Fruit fly (Drosophila melanogaster) whole organism, prepupa: Measurements from ENCODE around the gene CG7148.

Experiments used
- CG10669 ChIP-seq: fragments of 200-800 bp; sonication (Bioruptor generic); optimal IDR thresholded peaks from 3 replicates; lab custom pipeline; 2018; ENCODE audit warnings: missing biosample characterization, mild to moderate bottlenecking, missing genetic modification characterization, moderate library complexity
- CG11294 ChIP-seq: fragments of 200-800 bp; sonication (Bioruptor generic); IDR thresholded peaks from 2 replicates; pipeline ENCODE4 v1.3.6; 2022; ENCODE audit warnings: missing biosample characterization, missing genetic modification characterization
- Eip78C ChIP-seq: fragments of 200-800 bp; sonication (Bioruptor generic); peaks from one replicate; lab custom pipeline; 2016; ENCODE audit warnings: missing biosample characterization, missing genetic modification characterization
- Hr39 ChIP-seq: fragments of 200-800 bp; sonication (Bioruptor generic); optimal IDR thresholded peaks from 2 replicates; lab custom pipeline; 2016; ENCODE audit warnings: missing biosample characterization, missing genetic modification characterization
- topi ChIP-seq: fragments of 200-800 bp; sonication (Bioruptor generic); optimal IDR thresholded peaks from 3 replicates; lab custom pipeline; 2016; ENCODE audit warnings: missing biosample characterization, missing genetic modification characterization

DNA sequence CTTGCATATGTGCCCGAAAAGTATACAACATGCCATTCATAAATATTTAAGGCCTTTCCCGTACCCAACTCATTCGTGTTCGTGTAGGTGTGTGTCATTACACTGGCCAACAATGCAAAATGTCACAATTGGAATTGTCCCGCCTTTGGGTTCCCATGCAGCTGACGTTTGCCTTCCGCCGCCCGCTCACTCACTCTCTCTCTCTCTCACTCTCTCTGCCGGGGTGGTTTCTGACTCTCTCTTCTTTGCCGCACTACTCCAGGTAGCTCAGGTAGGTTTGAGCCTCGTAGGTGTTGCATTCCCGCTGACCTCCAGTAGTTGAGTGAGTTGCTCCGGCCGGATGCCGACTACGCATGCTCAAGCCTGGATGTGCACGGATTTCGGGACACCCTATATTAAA is 11.3 kb upstream of the CG7148 start:
- no peak for TF ChIP-seq Hr39 (GFP tag; lab: Kevin White, UChicago)
- no peak for TF ChIP-seq topi (GFP tag; lab: Kevin White, UChicago)
- TF ChIP-seq CG11294 (GFP tag; lab: Robert Waterston, UW), result no peak
- TF ChIP-seq Eip78C (GFP tag; lab: Kevin White, UChicago), result peak; percentile 33
- TF ChIP-seq CG10669, result no peak
